Worm (Caenorhabditis elegans) whole organism, L1 larva: ENCODE data around the gene D2096.10.

Source experiments
- C16A3.4 ChIP-seq: fragments of 150-350 bp; optimal IDR thresholded peaks from 2 replicates; lab custom pipeline; 2014; ENCODE audit warnings: missing biosample characterization, missing genetic modification characterization
- C34B4.2 ChIP-seq: sonication (generic microtip); optimal IDR thresholded peaks from 2 replicates; lab custom pipeline; 2017; ENCODE audit warnings: mild to moderate bottlenecking, missing genetic modification characterization, missing compliant biosample characterization
- Y116A8C.19 ChIP-seq: sonication (generic microtip); optimal IDR thresholded peaks from 2 replicates; lab custom pipeline; 2016; ENCODE audit warnings: missing compliant biosample characterization, missing genetic modification characterization, borderline replicate concordance
- aly-2 ChIP-seq: fragments of 150-350 bp; optimal IDR thresholded peaks from 2 replicates; lab custom pipeline; 2014; ENCODE audit warnings: missing biosample characterization, missing genetic modification characterization
- blmp-1 ChIP-seq: fragments of 150-350 bp; optimal IDR thresholded peaks from 2 replicates; lab custom pipeline; 2014; ENCODE audit warnings: missing biosample characterization, missing genetic modification characterization
- ceh-63 ChIP-seq: fragments of 200-800 bp; sonication (Bioruptor generic); optimal IDR thresholded peaks from 2 replicates; lab custom pipeline; 2018; ENCODE audit warnings: mild to moderate bottlenecking, missing genetic modification characterization, missing compliant biosample characterization
- ceh-82 ChIP-seq, 3 experiments: fragments of 150-350 bp in 1 of 3; sonication (generic microtip) in 2 of 3; optimal IDR thresholded peaks; 2 replicates each; lab custom pipeline; 2014 to 2017; ENCODE audit warnings: missing biosample characterization in 3 of 3, missing genetic modification characterization in 3 of 3
- dsc-1 ChIP-seq: sonication (generic microtip); optimal IDR thresholded peaks from 2 replicates; lab custom pipeline; 2016; ENCODE audit warnings: mild to moderate bottlenecking, missing genetic modification characterization, missing compliant biosample characterization
- efl-1 ChIP-seq, 4 experiments: fragments of 150-350 bp; optimal IDR thresholded peaks in 3 of 4; peaks in 1 of 4; 1 replicate in 1 of 4; 2 replicates in 3 of 4; lab custom pipeline; 2014; ENCODE audit warnings: missing biosample characterization in 2 of 4, missing genetic modification characterization in 2 of 4, missing genetic modification reagents in 2 of 4
- efl-3 ChIP-seq: fragments of 200-800 bp; sonication (Bioruptor generic); optimal IDR thresholded peaks from 2 replicates; lab custom pipeline; 2018; ENCODE audit warnings: mild to moderate bottlenecking, missing genetic modification characterization, missing compliant biosample characterization
- egl-13 ChIP-seq: sonication (generic microtip); optimal IDR thresholded peaks from 2 replicates; lab custom pipeline; 2016; ENCODE audit warnings: missing genotype, missing genetic modification reagents, missing genetic modification characterization, missing compliant biosample characterization
- elt-3 ChIP-seq, 6 experiments: fragments of 150-350 bp in 1 of 6; sonication (generic microtip); optimal IDR thresholded peaks; 2 replicates each; lab custom pipeline; 2017 to 2018; ENCODE audit warnings: missing biosample characterization in 6 of 6, missing genetic modification characterization in 6 of 6, inconsistent platforms in 1 of 6
- ets-5 ChIP-seq: fragments of 200-800 bp; sonication (Bioruptor generic); IDR thresholded peaks from 2 replicates; pipeline ENCODE4 v1.3.6; 2022; ENCODE audit warnings: missing genetic modification characterization, missing compliant biosample characterization
- fkh-10 ChIP-seq: sonication (generic microtip); optimal IDR thresholded peaks from 2 replicates; lab custom pipeline; 2017; ENCODE audit warnings: missing biosample characterization, missing genetic modification reagents, missing genetic modification characterization
- fkh-8 ChIP-seq: sonication (generic microtip); optimal IDR thresholded peaks from 2 replicates; lab custom pipeline; 2016; ENCODE audit warnings: mild to moderate bottlenecking, missing genetic modification characterization, missing compliant biosample characterization
- fos-1 ChIP-seq: fragments of 150-350 bp; optimal IDR thresholded peaks from 2 replicates; lab custom pipeline; 2014; ENCODE audit warnings: missing biosample characterization, missing genetic modification characterization
- grh-1 ChIP-seq: fragments of 200-800 bp; sonication (Bioruptor generic); IDR thresholded peaks from 2 replicates; pipeline ENCODE4 v1.3.6; 2022; ENCODE audit warnings: missing genetic modification reagents, missing genetic modification characterization, missing compliant biosample characterization
- hlh-17 ChIP-seq: fragments of 200-800 bp; sonication (Bioruptor generic); optimal IDR thresholded peaks from 2 replicates; lab custom pipeline; 2018; ENCODE audit warnings: missing genetic modification characterization, mild to moderate bottlenecking, missing compliant biosample characterization, moderate library complexity, borderline replicate concordance
- irx-1 ChIP-seq: sonication (generic microtip); optimal IDR thresholded peaks from 2 replicates; lab custom pipeline; 2016; ENCODE audit warnings: missing genetic modification characterization, missing compliant biosample characterization
- isw-1 ChIP-seq: fragments of 200-800 bp; sonication (Bioruptor generic); IDR thresholded peaks from 2 replicates; pipeline ENCODE4 v1.3.6; 2022; ENCODE audit warnings: missing genetic modification characterization, missing compliant biosample characterization
- lin-13 ChIP-seq: fragments of 150-350 bp; optimal IDR thresholded peaks from 2 replicates; lab custom pipeline; 2014; ENCODE audit warnings: missing biosample characterization, missing genetic modification reagents, missing genetic modification characterization
- lin-14 ChIP-seq: fragments of 200-800 bp; sonication (Bioruptor generic); optimal IDR thresholded peaks from 2 replicates; lab custom pipeline; 2018; ENCODE audit warnings: mild to moderate bottlenecking, missing genetic modification characterization, moderate library complexity, missing compliant biosample characterization
- lin-15B ChIP-seq: fragments of 150-350 bp; sonication (generic microtip); optimal IDR thresholded peaks from 3 replicates; lab custom pipeline; 2014; ENCODE audit warnings: missing biosample characterization, missing genetic modification characterization
- lin-35 ChIP-seq, 2 experiments: fragments of 150-350 bp; optimal IDR thresholded peaks; 2 replicates each; lab custom pipeline; 2014; ENCODE audit warnings: missing biosample characterization in 2 of 2, missing genetic modification characterization in 2 of 2, missing genetic modification reagents in 2 of 2
- lsy-2 ChIP-seq, 2 experiments: fragments of 150-350 bp; optimal IDR thresholded peaks; 2 replicates each; lab custom pipeline; 2014; ENCODE audit warnings: missing biosample characterization in 2 of 2, missing genetic modification characterization in 2 of 2
- mef-2 ChIP-seq: fragments of 150-350 bp; optimal IDR thresholded peaks from 2 replicates; lab custom pipeline; 2014; ENCODE audit warnings: missing biosample characterization, missing genetic modification characterization
- mep-1 ChIP-seq: fragments of 150-350 bp; optimal IDR thresholded peaks from 2 replicates; lab custom pipeline; 2014; ENCODE audit warnings: missing biosample characterization, missing genetic modification characterization
- nhr-11 ChIP-seq: fragments of 150-350 bp; optimal IDR thresholded peaks from 2 replicates; lab custom pipeline; 2014; ENCODE audit warnings: missing biosample characterization, missing genetic modification characterization
- nhr-12 ChIP-seq: sonication (generic microtip); optimal IDR thresholded peaks from 2 replicates; lab custom pipeline; 2017; ENCODE audit warnings: missing biosample characterization, missing genetic modification characterization
- nhr-20 ChIP-seq: sonication (generic microtip); optimal IDR thresholded peaks from 2 replicates; lab custom pipeline; 2016; ENCODE audit warnings: mild to moderate bottlenecking, missing genetic modification characterization, missing compliant biosample characterization
- nhr-71 ChIP-seq: sonication (generic microtip); optimal IDR thresholded peaks from 2 replicates; lab custom pipeline; 2016; ENCODE audit warnings: mild to moderate bottlenecking, missing genetic modification characterization, moderate library complexity, missing compliant biosample characterization
- nhr-77 ChIP-seq: fragments of 150-350 bp; optimal IDR thresholded peaks from 2 replicates; lab custom pipeline; 2014; ENCODE audit warnings: missing biosample characterization, missing genetic modification characterization
- nhr-85 ChIP-seq: sonication (generic microtip); peaks from one replicate; lab custom pipeline; 2016; ENCODE audit warnings: missing genetic modification characterization, inconsistent platforms, missing compliant biosample characterization
- pax-3 ChIP-seq: fragments of 200-800 bp; sonication (Bioruptor generic); optimal IDR thresholded peaks from 2 replicates; lab custom pipeline; 2018; ENCODE audit warnings: mild to moderate bottlenecking, missing genetic modification characterization, moderate library complexity, missing compliant biosample characterization
- rnt-1 ChIP-seq: sonication (generic microtip); optimal IDR thresholded peaks from 2 replicates; lab custom pipeline; 2016; ENCODE audit warnings: mild to moderate bottlenecking, missing genetic modification characterization, moderate library complexity, missing compliant biosample characterization
- skn-1 ChIP-seq: fragments of 150-350 bp; optimal IDR thresholded peaks from 2 replicates; lab custom pipeline; 2014; ENCODE audit warnings: missing biosample characterization, missing genetic modification characterization
- sox-4 ChIP-seq: sonication (generic microtip); optimal IDR thresholded peaks from 2 replicates; lab custom pipeline; 2016; ENCODE audit warnings: missing genetic modification characterization, missing compliant biosample characterization
- sup-37 ChIP-seq: fragments of 200-800 bp; sonication (Bioruptor generic); optimal IDR thresholded peaks from 2 replicates; lab custom pipeline; 2018; ENCODE audit warnings: mild to moderate bottlenecking, missing genetic modification characterization, missing compliant biosample characterization
- tbx-2 ChIP-seq: sonication (generic microtip); optimal IDR thresholded peaks from 2 replicates; lab custom pipeline; 2016; ENCODE audit warnings: missing genetic modification characterization, missing compliant biosample characterization
- unc-130 ChIP-seq: fragments of 150-350 bp; optimal IDR thresholded peaks from 2 replicates; lab custom pipeline; 2017; ENCODE audit warnings: missing biosample characterization, missing genetic modification characterization, inconsistent platforms
- unc-30 ChIP-seq: sonication (generic microtip); optimal IDR thresholded peaks from 2 replicates; lab custom pipeline; 2017; ENCODE audit warnings: missing biosample characterization, missing genetic modification characterization
- unc-62 ChIP-seq: fragments of 150-350 bp; optimal IDR thresholded peaks from 2 replicates; lab custom pipeline; 2014; ENCODE audit warnings: missing biosample characterization, missing genetic modification reagents, missing genetic modification characterization
- unc-86 ChIP-seq: sonication (generic microtip); optimal IDR thresholded peaks from 2 replicates; lab custom pipeline; 2016; ENCODE audit warnings: missing genetic modification characterization, missing compliant biosample characterization
- unc-98 ChIP-seq: fragments of 200-800 bp; sonication (Bioruptor generic); IDR thresholded peaks from 2 replicates; pipeline ENCODE4 v1.3.6; 2022; ENCODE audit warnings: missing genetic modification characterization, missing compliant biosample characterization
- vab-15 ChIP-seq: sonication (generic microtip); optimal IDR thresholded peaks from 2 replicates; lab custom pipeline; 2017; ENCODE audit warnings: missing genotype, mild to moderate bottlenecking, missing genetic modification characterization, missing compliant biosample characterization

Gene D2096.10

DNA sequence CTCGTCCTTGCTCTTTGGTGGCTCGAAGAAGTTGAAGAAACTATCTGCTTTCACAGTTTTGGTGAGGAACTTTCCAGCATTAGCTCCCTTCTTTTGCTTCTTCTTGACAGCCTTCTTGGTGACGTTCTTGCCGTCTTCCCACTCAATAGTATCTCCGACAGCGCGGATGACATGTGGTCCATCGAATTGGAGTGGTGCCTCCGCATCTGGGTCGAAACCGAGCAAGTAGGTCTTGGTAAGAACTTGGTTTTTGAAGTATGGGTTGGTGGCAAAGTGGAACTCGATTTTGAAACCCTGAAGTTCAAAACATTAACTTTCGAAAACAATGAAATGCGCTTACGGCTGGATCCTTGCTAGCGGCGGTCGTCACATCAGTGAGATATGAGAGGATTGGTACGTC, 10.8 kb downstream of the D2096.10 start:
- no peak for TF ChIP-seq lin-14

DNA sequence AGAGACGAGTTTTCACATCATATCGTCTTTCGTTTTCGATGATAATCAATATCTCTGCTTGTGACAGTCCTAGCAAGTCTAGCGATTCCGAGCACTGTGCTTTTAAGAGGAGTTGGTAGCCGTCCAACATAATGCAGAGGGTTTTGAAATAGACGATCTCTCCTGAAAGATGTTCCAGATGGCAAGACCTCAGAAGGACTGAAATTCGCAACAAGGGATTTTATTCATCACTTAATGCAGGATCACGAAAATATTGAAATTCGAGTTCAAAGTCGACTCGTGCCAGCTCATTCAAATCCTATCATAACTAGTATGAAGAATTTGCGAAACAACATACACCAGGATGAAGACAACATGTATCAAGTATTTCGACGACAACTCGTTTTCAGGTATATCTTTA, 11.5 kb downstream of the D2096.10 start, which contains the start of gene D2096.7:
TSS of gene D2096.7 (minus strand) at position 130 of the 400 bp plus-strand sequence.
- TF ChIP-seq tbx-2, result no peak
- TF ChIP-seq grh-1 (GFP tag; lab: Robert Waterston, UW), result 0 out of 2 replicates have a peak, but pooled peaks have one; percentile 11
- peak; percentile 43 for TF ChIP-seq aly-2 (tag; lab: Kevin White, UChicago)

DNA sequence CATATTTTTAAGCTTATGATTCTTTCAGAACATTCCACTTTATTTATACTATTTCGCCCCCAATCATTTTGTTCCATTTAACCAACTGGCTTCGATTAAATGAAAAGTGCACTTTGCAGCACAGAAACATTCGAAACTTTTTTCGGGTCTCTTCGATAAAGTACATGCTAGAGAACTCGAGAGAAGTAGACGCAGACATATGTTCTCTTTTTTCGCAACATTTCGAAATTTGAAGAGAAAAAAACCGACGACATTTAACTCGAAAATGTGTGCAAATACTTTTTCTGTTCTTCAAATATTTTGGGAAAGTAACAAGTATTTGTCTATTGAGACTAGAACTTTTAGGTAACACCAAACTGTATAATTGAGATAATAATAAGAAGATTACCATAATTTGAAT, 12.1 kb downstream of the D2096.10 start:
- TF ChIP-seq lsy-2 (tag; optimal IDR thresholded peaks at IDR 0.05; lab: Kevin White, UChicago), result peak in 1 of 2 experiments; percentile 32
- peak in 1 of 2 experiments; percentile 27 for TF ChIP-seq efl-1 (optimal IDR thresholded peaks at IDR 0.05; lab: Kevin White, UChicago)
- no peak for TF ChIP-seq efl-1 (GFP tag; optimal IDR thresholded peaks at IDR 0.05 in 1 of 2; lab: Kevin White, UChicago)
- TF ChIP-seq ceh-82 (tag; optimal IDR thresholded peaks at IDR 0.05; lab: Kevin White, UChicago), result peak in 2 of 3 experiments; percentile 2 to 38
- no peak for TF ChIP-seq unc-86 (tag; lab: Kevin White, UChicago)
- TF ChIP-seq efl-3, result no peak
- TF ChIP-seq lin-35 (GFP tag; optimal IDR thresholded peaks at IDR 0.05; lab: Kevin White, UChicago), result peak in 1 of 2 experiments; percentile 16
- peak; percentile 9 for TF ChIP-seq nhr-71 (tag; lab: Kevin White, UChicago)
- no peak for TF ChIP-seq lin-13 (GFP tag; lab: Kevin White, UChicago)
- TF ChIP-seq nhr-77 (tag; lab: Kevin White, UChicago), result peak; percentile 38
- TF ChIP-seq lin-14, result peak; percentile 46
- peak; percentile 72 for TF ChIP-seq skn-1 (tag; lab: Kevin White, UChicago)
- TF ChIP-seq rnt-1, result peak; percentile 12
- peak; percentile 58 for TF ChIP-seq dsc-1 (tag; lab: Kevin White, UChicago)
- TF ChIP-seq Y116A8C.19, result no peak
- peak; percentile 36 for TF ChIP-seq mep-1 (tag; lab: Kevin White, UChicago)

DNA sequence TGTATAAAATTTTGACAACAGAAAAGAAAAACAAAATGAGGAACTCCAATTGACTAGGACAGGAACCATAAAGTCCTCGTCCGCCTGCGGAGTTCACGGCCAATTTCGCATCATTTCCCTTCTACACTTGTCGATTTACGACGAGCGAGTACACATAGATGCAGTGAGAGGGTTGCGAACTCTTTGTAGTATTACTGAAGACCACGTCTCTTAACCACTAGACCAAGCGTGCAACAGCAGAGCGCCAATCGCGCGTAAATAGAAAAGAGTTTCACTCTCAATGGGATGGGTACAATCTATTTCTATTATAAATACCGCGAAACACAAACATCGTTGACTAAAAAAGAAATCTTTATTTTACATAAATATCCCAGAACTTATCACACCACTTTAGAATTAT, 13.7 kb downstream of the D2096.10 start:
- TF ChIP-seq sup-37 (GFP tag; lab: Kevin White, UChicago) (no peak), mef-2 (tag; lab: Kevin White, UChicago) (no peak), isw-1 (peak; percentile 48), blmp-1 (peak; percentile 44), unc-98 (GFP tag; lab: Robert Waterston, UW) (no peak), skn-1 (tag; lab: Kevin White, UChicago) (peak; percentile 67), C16A3.4 (tag; lab: Kevin White, UChicago) (peak; percentile 87), fkh-10 (GFP tag; lab: Kevin White, UChicago) (no peak), egl-13 (peak; percentile 55), nhr-20 (tag; lab: Kevin White, UChicago) (peak; percentile 91), vab-15 (peak; percentile 59), rnt-1 (peak; percentile 82), pax-3 (tag; lab: Kevin White, UChicago) (peak; percentile 49), lsy-2 (tag; optimal IDR thresholded peaks at IDR 0.05; lab: Kevin White, UChicago) (peak; percentile 77 to 87), hlh-17 (GFP tag; lab: Kevin White, UChicago) (no peak), C34B4.2 (no peak), lin-15B (peak; percentile 32), unc-86 (tag; lab: Kevin White, UChicago) (peak; percentile 25), nhr-71 (tag; lab: Kevin White, UChicago) (peak; percentile 91), nhr-85 (tag; lab: Kevin White, UChicago) (peak; percentile 81), ceh-82 (tag; optimal IDR thresholded peaks at IDR 0.05; lab: Kevin White, UChicago) (peak; percentile 48 to 88 (median 67)), fkh-8 (tag; lab: Kevin White, UChicago) (peak; percentile 59), ceh-63 (GFP tag; lab: Kevin White, UChicago) (peak; percentile 37), unc-130 (tag; lab: Kevin White, UChicago) (peak; percentile 62), unc-30 (tag; lab: Kevin White, UChicago) (no peak), nhr-11 (tag; lab: Kevin White, UChicago) (no peak), efl-1 (optimal IDR thresholded peaks at IDR 0.05; lab: Kevin White, UChicago) (peak; percentile 63 to 75), efl-1 (GFP tag; optimal IDR thresholded peaks at IDR 0.05 in 1 of 2; lab: Kevin White, UChicago) (peak; percentile 56 to 93), elt-3 (tag; optimal IDR thresholded peaks at IDR 0.05; lab: Kevin White, UChicago) (peak in 2 of 6 experiments; percentile 52 to 55), nhr-12 (tag; lab: Kevin White, UChicago) (no peak), ets-5 (no peak), fos-1 (tag; lab: Kevin White, UChicago) (peak; percentile 44), unc-62 (no peak), sox-4 (tag; lab: Kevin White, UChicago) (peak; percentile 50), irx-1 (tag; lab: Kevin White, UChicago) (peak; percentile 76)
